Worm (Caenorhabditis elegans) whole organism, midembryonic: Measurements from ENCODE around the gene C11G10.1.

Experiments used
- T22C8.4 ChIP-seq: fragments of 200-800 bp; sonication (Bioruptor generic); IDR thresholded peaks from 2 replicates; pipeline ENCODE4 v1.3.6; 2022; ENCODE audit warnings: missing genetic modification characterization, missing compliant biosample characterization
- flt-1 ChIP-seq: fragments of 200-800 bp; sonication (Bioruptor generic); IDR thresholded peaks from 2 replicates; pipeline ENCODE4 v1.3.6; 2022; ENCODE audit warnings: missing genetic modification characterization, missing compliant biosample characterization
- klf-2 ChIP-seq: fragments of 200-800 bp; sonication (Bioruptor generic); conservative IDR thresholded peaks from 2 replicates; pipeline ENCODE4 v1.3.6; 2022; ENCODE audit warnings: missing genetic modification reagents, missing genetic modification characterization, missing compliant biosample characterization
- tab-1 ChIP-seq: fragments of 200-800 bp; sonication (Bioruptor generic); IDR thresholded peaks from 2 replicates; pipeline ENCODE4 v1.3.6; 2022; ENCODE audit warnings: missing genetic modification characterization, missing compliant biosample characterization
- ztf-29 ChIP-seq: fragments of 200-800 bp; sonication (Bioruptor generic); IDR thresholded peaks from 2 replicates; pipeline ENCODE4 v1.3.6; 2022; ENCODE audit warnings: missing genetic modification reagents, missing genetic modification characterization, missing compliant biosample characterization

ce11 chrX:15189823-15190222, 31.3 kb upstream of the C11G10.1 start, which contains the start of gene T10B10.4:
- TF ChIP-seq T22C8.4 (GFP tag; lab: Robert Waterston, UW) (no peak), klf-2 (no peak), ztf-29 (GFP tag; lab: Robert Waterston, UW) (no peak), tab-1 (GFP tag; lab: Robert Waterston, UW) (no peak), flt-1 (GFP tag; lab: Robert Waterston, UW) (no peak)
